Worm (Caenorhabditis elegans) whole organism, L4/young adult: ENCODE measurements around the gene R09E10.2.

Experiments
- W03F9.2 ChIP-seq: fragments of 150-350 bp; optimal IDR thresholded peaks from 2 replicates; lab custom pipeline; 2014; ENCODE audit warnings: missing biosample characterization, missing genetic modification characterization
- dao-5 ChIP-seq: sonication (generic microtip); optimal IDR thresholded peaks from 2 replicates; lab custom pipeline; 2016; ENCODE audit warnings: missing genotype, missing genetic modification characterization, moderate library complexity, missing compliant biosample characterization
- him-1 ChIP-seq: sonication (generic microtip); optimal IDR thresholded peaks from 2 replicates; lab custom pipeline; 2016; ENCODE audit warnings: missing genotype, missing genetic modification reagents, missing genetic modification characterization, missing compliant biosample characterization

DNA sequence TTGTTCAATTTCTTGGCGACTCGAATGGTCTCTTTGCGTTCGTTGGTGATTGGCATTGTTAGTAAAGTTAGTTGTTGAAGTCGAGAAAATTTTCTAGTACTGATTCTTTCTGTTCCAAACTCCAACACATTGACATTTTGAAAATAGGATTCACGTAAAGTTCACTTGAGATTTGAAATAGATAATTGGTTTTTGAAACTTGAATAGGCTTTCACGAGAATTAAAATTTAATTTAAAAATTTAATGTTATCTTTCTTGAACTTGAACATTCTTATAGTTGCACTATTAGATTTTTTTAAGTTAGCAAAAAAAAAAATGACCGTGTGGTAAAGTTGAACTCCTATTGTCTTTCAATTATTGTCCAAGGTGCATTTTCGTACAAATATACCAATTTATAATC is 24.1 kb downstream of the R09E10.2 start, which contains the start of gene R09E10.6:
- no peak for TF ChIP-seq dao-5
- TF ChIP-seq him-1 (tag; lab: Kevin White, UChicago), result no peak
- TF ChIP-seq W03F9.2 (tag; lab: Kevin White, UChicago), result no peak
